Worm (Caenorhabditis elegans) whole organism, mixed stage, embryonic: Measurements from ENCODE around the gene F11A5.13.

ENCODE experiments used
- M03D4.4 ChIP-seq: sonication (generic microtip); optimal IDR thresholded peaks from 2 replicates; lab custom pipeline; 2017; ENCODE audit warnings: mild to moderate bottlenecking, missing genetic modification characterization, missing compliant biosample characterization
- bed-3 ChIP-seq: fragments of 200-800 bp; sonication (Bioruptor generic); optimal IDR thresholded peaks from 3 replicates; lab custom pipeline; 2018; ENCODE audit warnings: mild to moderate bottlenecking, missing genetic modification characterization, moderate library complexity, missing compliant biosample characterization
- blmp-1 ChIP-seq: fragments of 150-350 bp; optimal IDR thresholded peaks from 2 replicates; lab custom pipeline; 2014; ENCODE audit warnings: missing biosample characterization, missing genetic modification characterization
- ceh-39 ChIP-seq: fragments of 150-350 bp; optimal IDR thresholded peaks from 2 replicates; lab custom pipeline; 2014; ENCODE audit warnings: missing biosample characterization, missing genetic modification characterization
- ceh-43 ChIP-seq: fragments of 200-800 bp; sonication (Bioruptor generic); optimal IDR thresholded peaks from 2 replicates; lab custom pipeline; 2018; ENCODE audit warnings: mild to moderate bottlenecking, missing genetic modification characterization, moderate library complexity, missing compliant biosample characterization
- ceh-83 ChIP-seq: fragments of 200-800 bp; sonication (Bioruptor generic); optimal IDR thresholded peaks from 2 replicates; lab custom pipeline; 2018; ENCODE audit warnings: mild to moderate bottlenecking, missing genetic modification characterization, missing compliant biosample characterization
- ces-1 ChIP-seq: fragments of 150-350 bp; optimal IDR thresholded peaks from 2 replicates; lab custom pipeline; 2014; ENCODE audit warnings: missing biosample characterization, missing genetic modification reagents, missing genetic modification characterization
- cnd-1 ChIP-seq: fragments of 200-800 bp; sonication (Bioruptor generic); optimal IDR thresholded peaks from 2 replicates; lab custom pipeline; 2018; ENCODE audit warnings: mild to moderate bottlenecking, missing genetic modification characterization, missing compliant biosample characterization
- drap-1 ChIP-seq: fragments of 200-800 bp; sonication (Bioruptor generic); optimal IDR thresholded peaks from 3 replicates; lab custom pipeline; 2018; ENCODE audit warnings: mild to moderate bottlenecking, missing genetic modification characterization, missing compliant biosample characterization
- elt-1 ChIP-seq: sonication (generic microtip); optimal IDR thresholded peaks from 2 replicates; lab custom pipeline; 2017; ENCODE audit warnings: missing genetic modification characterization, mild to moderate bottlenecking, missing compliant biosample characterization, antibody characterized with exemption, moderate library complexity, borderline replicate concordance; ENCODE audit not compliant: insufficient read depth
- elt-3 ChIP-seq: fragments of 150-350 bp; optimal IDR thresholded peaks from 2 replicates; lab custom pipeline; 2014; ENCODE audit warnings: missing biosample characterization, missing genetic modification characterization
- flh-1 ChIP-seq: fragments of 200-800 bp; sonication (Bioruptor generic); optimal IDR thresholded peaks from 2 replicates; lab custom pipeline; 2018; ENCODE audit warnings: mild to moderate bottlenecking, missing genetic modification characterization, moderate library complexity, missing compliant biosample characterization
- ham-2 ChIP-seq: fragments of 200-800 bp; sonication (Bioruptor generic); optimal IDR thresholded peaks from 2 replicates; lab custom pipeline; 2018; ENCODE audit warnings: mild to moderate bottlenecking, missing genetic modification characterization, missing compliant biosample characterization
- hlh-1 ChIP-seq: fragments of 150-350 bp; optimal IDR thresholded peaks from 2 replicates; lab custom pipeline; 2014; ENCODE audit warnings: missing biosample characterization, missing genetic modification reagents, missing genetic modification characterization
- lin-13 ChIP-seq: fragments of 150-350 bp; optimal IDR thresholded peaks from 2 replicates; lab custom pipeline; 2014; ENCODE audit warnings: missing biosample characterization, missing genetic modification characterization
- lsy-2 ChIP-seq: fragments of 150-350 bp; optimal IDR thresholded peaks from 2 replicates; lab custom pipeline; 2014; ENCODE audit warnings: missing biosample characterization, missing genetic modification characterization
- mep-1 ChIP-seq: fragments of 150-350 bp; optimal IDR thresholded peaks from 2 replicates; lab custom pipeline; 2017; ENCODE audit warnings: missing biosample characterization, missing genetic modification reagents, missing genetic modification characterization, inconsistent platforms
- nhr-12 ChIP-seq: fragments of 150-350 bp; optimal IDR thresholded peaks from 2 replicates; lab custom pipeline; 2014; ENCODE audit warnings: missing biosample characterization, missing genetic modification characterization
- nhr-2 ChIP-seq: fragments of 150-350 bp; optimal IDR thresholded peaks from 2 replicates; lab custom pipeline; 2014; ENCODE audit warnings: missing biosample characterization, missing genetic modification characterization
- nhr-28 ChIP-seq: fragments of 150-350 bp; optimal IDR thresholded peaks from 2 replicates; lab custom pipeline; 2014; ENCODE audit warnings: missing biosample characterization, missing genetic modification characterization
- nhr-76 ChIP-seq: sonication (generic microtip); optimal IDR thresholded peaks from 2 replicates; lab custom pipeline; 2017; ENCODE audit warnings: missing biosample characterization, missing genetic modification characterization
- pha-4 ChIP-seq: fragments of 150-350 bp; optimal IDR thresholded peaks from 2 replicates; lab custom pipeline; 2018; ENCODE audit warnings: missing biosample characterization, missing genetic modification reagents, missing genetic modification characterization
- sem-2 ChIP-seq: fragments of 200-800 bp; sonication (Bioruptor generic); optimal IDR thresholded peaks from 2 replicates; lab custom pipeline; 2018; ENCODE audit warnings: mild to moderate bottlenecking, missing genetic modification characterization, missing compliant biosample characterization
- snpc-4 ChIP-seq: fragments of 150-350 bp; optimal IDR thresholded peaks from 2 replicates; lab custom pipeline; 2014; ENCODE audit warnings: missing biosample characterization, missing genetic modification characterization
- sptf-1 ChIP-seq: sonication (generic microtip); optimal IDR thresholded peaks from 2 replicates; lab custom pipeline; 2017; ENCODE audit warnings: mild to moderate bottlenecking, missing genetic modification characterization, moderate library complexity, missing compliant biosample characterization
- tbx-8 ChIP-seq: fragments of 200-800 bp; sonication (Bioruptor generic); optimal IDR thresholded peaks from 2 replicates; lab custom pipeline; 2018; ENCODE audit warnings: mild to moderate bottlenecking, missing genetic modification characterization, moderate library complexity, missing compliant biosample characterization
- unc-120 ChIP-seq: sonication (generic microtip); optimal IDR thresholded peaks from 2 replicates; lab custom pipeline; 2017; ENCODE audit warnings: missing genetic modification characterization, missing compliant biosample characterization; ENCODE audit not compliant: poor library complexity, severe bottlenecking
- unc-39 ChIP-seq: fragments of 150-350 bp; optimal IDR thresholded peaks from 2 replicates; lab custom pipeline; 2014; ENCODE audit warnings: missing biosample characterization, missing genetic modification characterization
- unc-62 ChIP-seq: fragments of 150-350 bp; optimal IDR thresholded peaks from 2 replicates; lab custom pipeline; 2014; ENCODE audit warnings: missing biosample characterization, missing genetic modification reagents, missing genetic modification characterization
- zip-8 ChIP-seq: fragments of 150-350 bp; optimal IDR thresholded peaks from 2 replicates; lab custom pipeline; 2014; ENCODE audit warnings: missing biosample characterization, missing genetic modification characterization
- ztf-11 ChIP-seq: fragments of 150-350 bp; optimal IDR thresholded peaks from 2 replicates; lab custom pipeline; 2014; ENCODE audit warnings: missing biosample characterization, missing genetic modification characterization

Gene F11A5.13

ce11 chrV:16210257-16211002, 16.1 kb downstream of the F11A5.13 start, which contains the start of gene F11A5.16:
Gene F11A5.16, plus strand, starts transcription at chrV:16210952.
- no peak for TF ChIP-seq elt-3 (tag; lab: Kevin White, UChicago)
- TF ChIP-seq zip-8: no peak
- no peak for TF ChIP-seq snpc-4
- no peak for TF ChIP-seq bed-3 (GFP tag; lab: Kevin White, UChicago)
- TF ChIP-seq drap-1 (GFP tag; lab: Kevin White, UChicago): no peak
- no peak for TF ChIP-seq tbx-8 (GFP tag; lab: Kevin White, UChicago)
- no peak for TF ChIP-seq ztf-11 (tag; lab: Kevin White, UChicago)
- no peak for TF ChIP-seq lsy-2
- no peak for TF ChIP-seq nhr-2 (tag; lab: Kevin White, UChicago)
- no peak for TF ChIP-seq nhr-12 (tag; lab: Kevin White, UChicago)
- no peak for TF ChIP-seq lin-13 (tag; lab: Kevin White, UChicago)
- no peak for TF ChIP-seq ceh-83 (GFP tag; lab: Kevin White, UChicago)
- TF ChIP-seq cnd-1 (tag; lab: Kevin White, UChicago): no peak
- no peak for TF ChIP-seq pha-4 (tag; lab: Kevin White, UChicago)
- TF ChIP-seq unc-120: no peak

ce11 chrV:16209837-16210236, 16.6 kb downstream of the F11A5.13 start, which contains the start of gene oac-15:
Gene oac-15, minus strand, starts transcription at chrV:16209937.
- no peak for TF ChIP-seq ceh-39 (tag; lab: Kevin White, UChicago)
- TF ChIP-seq, all 35 proteins: peak for 0

ce11 chrV:16204888-16205287, 21.6 kb downstream of the F11A5.13 start, which contains the start of gene irld-26:
Gene irld-26, plus strand, starts transcription at chrV:16205188.
- no peak for TF ChIP-seq unc-39
- no peak for TF ChIP-seq sem-2
- no peak for TF ChIP-seq ham-2 (GFP tag; lab: Kevin White, UChicago)
- TF ChIP-seq sptf-1 (tag; lab: Kevin White, UChicago): no peak
- no peak for TF ChIP-seq nhr-28
- no peak for TF ChIP-seq unc-120
- TF ChIP-seq nhr-76 (tag; lab: Kevin White, UChicago): no peak
- no peak for TF ChIP-seq M03D4.4 (tag; lab: Kevin White, UChicago)
- no peak for TF ChIP-seq blmp-1 (tag; lab: Kevin White, UChicago)
- TF ChIP-seq ceh-83 (GFP tag; lab: Kevin White, UChicago): no peak
- no peak for TF ChIP-seq nhr-12 (tag; lab: Kevin White, UChicago)
- TF ChIP-seq elt-1 (tag; lab: Kevin White, UChicago): no peak
- no peak for TF ChIP-seq unc-62 (GFP tag; lab: Kevin White, UChicago)
- TF ChIP-seq tbx-8 (GFP tag; lab: Kevin White, UChicago): no peak
- TF ChIP-seq, all 35 proteins: peak for 0

ce11 chrV:16202618-16203017, 23.9 kb downstream of the F11A5.13 start, which contains the start of gene F11A5.18:
Gene F11A5.18, plus strand, starts transcription at chrV:16202918.
- TF ChIP-seq elt-1 (tag; lab: Kevin White, UChicago) (no peak), unc-62 (GFP tag; lab: Kevin White, UChicago) (no peak), blmp-1 (tag; lab: Kevin White, UChicago) (no peak), ceh-83 (GFP tag; lab: Kevin White, UChicago) (no peak), ces-1 (GFP tag; lab: Kevin White, UChicago) (no peak), hlh-1 (tag; lab: Kevin White, UChicago) (no peak), flh-1 (GFP tag; lab: Kevin White, UChicago) (no peak)

ce11 chrV:16201730-16202129, 24.8 kb downstream of the F11A5.13 start, which contains the start of gene F11A5.17:
Gene F11A5.17, plus strand, starts transcription at chrV:16202030.
- TF ChIP-seq nhr-28 (no peak), ceh-39 (tag; lab: Kevin White, UChicago) (no peak), flh-1 (GFP tag; lab: Kevin White, UChicago) (no peak), nhr-2 (tag; lab: Kevin White, UChicago) (no peak), nhr-76 (tag; lab: Kevin White, UChicago) (no peak), blmp-1 (tag; lab: Kevin White, UChicago) (no peak), mep-1 (tag; lab: Kevin White, UChicago) (no peak), ceh-43 (GFP tag; lab: Kevin White, UChicago) (no peak), snpc-4 (no peak), unc-62 (GFP tag; lab: Kevin White, UChicago) (no peak), elt-3 (tag; lab: Kevin White, UChicago) (no peak), pha-4 (tag; lab: Kevin White, UChicago) (no peak), elt-1 (tag; lab: Kevin White, UChicago) (no peak), ham-2 (GFP tag; lab: Kevin White, UChicago) (no peak)
